Comparison of ENCODE assay signal across 1 fruit fly cellular context in the genomic region with DNA sequence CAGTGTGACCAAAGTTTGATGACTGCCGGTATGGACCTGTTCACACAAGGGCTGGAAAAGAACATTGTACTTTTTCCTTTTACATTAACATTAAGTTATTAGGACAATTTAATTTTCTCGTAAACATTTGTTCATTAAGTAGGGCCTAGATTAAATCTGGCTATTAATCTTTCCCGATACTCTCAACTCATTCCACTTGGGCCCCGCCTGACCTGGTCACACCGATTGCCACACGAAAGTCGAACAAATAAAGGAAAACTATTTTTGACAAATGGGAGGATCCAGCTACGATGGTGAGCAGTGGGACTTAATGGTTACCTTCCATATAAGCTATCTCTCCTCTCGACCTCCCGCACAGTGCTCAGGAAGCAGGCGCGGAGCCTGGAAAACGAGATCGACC.
TF ChIP-seq lines count a peak whose summit lies in the region.

A gene (minus strand): TSS at position 28 of the 400 bp plus-strand sequence.
A gene (plus strand): TSS at position 214 of the 400 bp plus-strand sequence.

TF ChIP-seq in whole organism, embryonic, 481 proteins besides CTCF, POLR2A, EP300 and RAD21 (continued from another document and continues in another):
- TF ChIP-seq Rfx (GFP tag; IDR thresholded peaks at IDR 0.05; lab: Robert Waterston, UW), result peak; percentile 48; the same call in 1 of the 2 replicates
- no peak for TF ChIP-seq GATAe (GFP tag; conservative IDR thresholded peaks at IDR 0.05; lab: Robert Waterston, UW)
- TF ChIP-seq Bteb2 (GFP tag; optimal IDR thresholded peaks at IDR 0.05; lab: Kevin White, UChicago), result no peak
- TF ChIP-seq Trl (optimal IDR thresholded peaks at IDR 0.05; lab: Kevin White, UChicago), result no peak
- TF ChIP-seq Trl (GFP tag; optimal IDR thresholded peaks at IDR 0.05; lab: Kevin White, UChicago), result no peak
- TF ChIP-seq HLHmδ (GFP tag; optimal IDR thresholded peaks at IDR 0.05; lab: Kevin White, UChicago), result no peak
- no peak for TF ChIP-seq Chrac-16 (GFP tag; optimal IDR thresholded peaks at IDR 0.05; lab: Kevin White, UChicago)
- TF ChIP-seq pum (GFP tag; optimal IDR thresholded peaks at IDR 0.05; lab: Kevin White, UChicago), result peak; percentile 38
- TF ChIP-seq row (GFP tag; IDR thresholded peaks at IDR 0.05; lab: Robert Waterston, UW), result peak; percentile 86
- TF ChIP-seq p53 (GFP tag; optimal IDR thresholded peaks at IDR 0.05; lab: Kevin White, UChicago), result no peak
- no peak for TF ChIP-seq pros (GFP tag; optimal IDR thresholded peaks at IDR 0.05; lab: Kevin White, UChicago)
- TF ChIP-seq CG15269 (tag; optimal IDR thresholded peaks at IDR 0.05; lab: Kevin White, UChicago), result no peak
- no peak for TF ChIP-seq chn (GFP tag; optimal IDR thresholded peaks at IDR 0.05; lab: Kevin White, UChicago)
- 0 out of 2 replicates have a peak, but pooled peaks have one; percentile 34 for TF ChIP-seq unc-4 (GFP tag; IDR thresholded peaks at IDR 0.05; lab: Robert Waterston, UW; ENCODE audit: partially characterized antibody)
- peak; percentile 41 for TF ChIP-seq nerfin-1 (tag; optimal IDR thresholded peaks at IDR 0.05; lab: Kevin White, UChicago)
- no peak for TF ChIP-seq Dbx (GFP tag; IDR thresholded peaks at IDR 0.05; lab: Robert Waterston, UW)
- TF ChIP-seq crol (GFP tag; IDR thresholded peaks at IDR 0.05; lab: Robert Waterston, UW), result peak; percentile 26; the same call in 1 of the 2 replicates
- TF ChIP-seq lilli (GFP tag; optimal IDR thresholded peaks at IDR 0.05; lab: Kevin White, UChicago), result peak; percentile 28
- TF ChIP-seq CG3281 (GFP tag; optimal IDR thresholded peaks at IDR 0.05; lab: Kevin White, UChicago), result no peak
- TF ChIP-seq Xbp1 (GFP tag; optimal IDR thresholded peaks at IDR 0.05; lab: Kevin White, UChicago), result peak; percentile 6
- TF ChIP-seq ro (GFP tag; IDR thresholded peaks at IDR 0.05; lab: Robert Waterston, UW), result no peak
- no peak for TF ChIP-seq shn (GFP tag; optimal IDR thresholded peaks at IDR 0.05; lab: Kevin White, UChicago)
- no peak for TF ChIP-seq H2.0 (GFP tag; IDR thresholded peaks at IDR 0.05; lab: Robert Waterston, UW)
- no peak for TF ChIP-seq fru (optimal IDR thresholded peaks at IDR 0.05; lab: Kevin White, UChicago)
- no peak for TF ChIP-seq CG9437 (GFP tag; optimal IDR thresholded peaks at IDR 0.05; lab: Kevin White, UChicago)
- TF ChIP-seq CG15514 (GFP tag; optimal IDR thresholded peaks at IDR 0.05; lab: Kevin White, UChicago), result peak; percentile 85
- no peak for TF ChIP-seq CG8924 (tag; optimal IDR thresholded peaks at IDR 0.05; lab: Kevin White, UChicago)
- TF ChIP-seq Poxn (GFP tag; IDR thresholded peaks at IDR 0.05; lab: Robert Waterston, UW), result no peak
- no peak for TF ChIP-seq Deaf1 (tag; optimal IDR thresholded peaks at IDR 0.05; lab: Kevin White, UChicago)
- peak; percentile 13 for TF ChIP-seq slp2 (GFP tag; optimal IDR thresholded peaks at IDR 0.05; lab: Kevin White, UChicago)
- no peak for TF ChIP-seq cwo (GFP tag; optimal IDR thresholded peaks at IDR 0.05; lab: Kevin White, UChicago)
- no peak for TF ChIP-seq slou (GFP tag; optimal IDR thresholded peaks at IDR 0.05; lab: Kevin White, UChicago)
- TF ChIP-seq Med (GFP tag; lab: Kevin White, UChicago), result peak; percentile 82
- TF ChIP-seq CG30403 (GFP tag; optimal IDR thresholded peaks at IDR 0.05; lab: Kevin White, UChicago), result peak; percentile 37
- TF ChIP-seq Sox102F (GFP tag; optimal IDR thresholded peaks at IDR 0.05; lab: Kevin White, UChicago), result no peak
- TF ChIP-seq Hsf (GFP tag; optimal IDR thresholded peaks at IDR 0.05; lab: Kevin White, UChicago), result peak; percentile 0
- TF ChIP-seq CG42726 (GFP tag; IDR thresholded peaks at IDR 0.05; lab: Robert Waterston, UW; ENCODE audit: partially characterized antibody), result no peak
- no peak for TF ChIP-seq psq (GFP tag; optimal IDR thresholded peaks at IDR 0.05; lab: Kevin White, UChicago)
- TF ChIP-seq CG2202 (tag; optimal IDR thresholded peaks at IDR 0.05; lab: Kevin White, UChicago), result no peak
- TF ChIP-seq CG5953 (GFP tag; IDR thresholded peaks at IDR 0.05; lab: Robert Waterston, UW), result no peak
- TF ChIP-seq CG9876 (GFP tag; optimal IDR thresholded peaks at IDR 0.05; lab: Kevin White, UChicago), result no peak
- TF ChIP-seq pho (GFP tag; optimal IDR thresholded peaks at IDR 0.05; lab: Kevin White, UChicago), result peak; percentile 15
- no peak for TF ChIP-seq gce (GFP tag; IDR thresholded peaks at IDR 0.05; lab: Robert Waterston, UW)
- TF ChIP-seq CG4404 (GFP tag; IDR thresholded peaks at IDR 0.05; lab: Robert Waterston, UW), result no peak
- TF ChIP-seq Ada2b (GFP tag; IDR thresholded peaks at IDR 0.05; lab: Robert Waterston, UW), result no peak
- TF ChIP-seq CG3838 (GFP tag; optimal IDR thresholded peaks at IDR 0.05; lab: Kevin White, UChicago), result no peak
- TF ChIP-seq HmgZ (tag; optimal IDR thresholded peaks at IDR 0.05; lab: Kevin White, UChicago), result peak; percentile 73
- TF ChIP-seq Spps (tag; optimal IDR thresholded peaks at IDR 0.05; lab: Kevin White, UChicago), result no peak
- peak in 1 of 2 experiments; percentile 54 for TF ChIP-seq crp (GFP tag; optimal IDR thresholded peaks at IDR 0.05; lab: Kevin White, UChicago)
- no peak for TF ChIP-seq CG6813 (GFP tag; optimal IDR thresholded peaks at IDR 0.05; lab: Kevin White, UChicago)
- peak; percentile 15; the same call in 1 of the 2 replicates for TF ChIP-seq Bgb (GFP tag; IDR thresholded peaks at IDR 0.05; lab: Robert Waterston, UW; ENCODE audit: partially characterized antibody)
- no peak for TF ChIP-seq CG10565 (GFP tag; optimal IDR thresholded peaks at IDR 0.05; lab: Kevin White, UChicago)
- TF ChIP-seq bab2 (GFP tag; optimal IDR thresholded peaks at IDR 0.05; lab: Kevin White, UChicago), result no peak
- TF ChIP-seq Dip2 (GFP tag; IDR thresholded peaks at IDR 0.05; lab: Robert Waterston, UW), result no peak
- TF ChIP-seq MESR4 (GFP tag; optimal IDR thresholded peaks at IDR 0.05; lab: Kevin White, UChicago), result peak; percentile 81
- TF ChIP-seq kay (GFP tag; optimal IDR thresholded peaks at IDR 0.05; lab: Kevin White, UChicago), result peak; percentile 19
- no peak for TF ChIP-seq Dad (GFP tag; optimal IDR thresholded peaks at IDR 0.05; lab: Kevin White, UChicago)
- no peak for TF ChIP-seq insv (GFP tag; optimal IDR thresholded peaks at IDR 0.05; lab: Kevin White, UChicago)
- TF ChIP-seq Lpt (GFP tag; optimal IDR thresholded peaks at IDR 0.05; lab: Kevin White, UChicago), result no peak
- TF ChIP-seq otp (GFP tag; IDR thresholded peaks at IDR 0.05; lab: Robert Waterston, UW), result no peak
- no peak for TF ChIP-seq Awh (GFP tag; IDR thresholded peaks at IDR 0.05; lab: Robert Waterston, UW)
- no peak for TF ChIP-seq nom (GFP tag; optimal IDR thresholded peaks at IDR 0.05; lab: Kevin White, UChicago)
- TF ChIP-seq YL-1 (GFP tag; optimal IDR thresholded peaks at IDR 0.05; lab: Kevin White, UChicago), result peak; percentile 77
- TF ChIP-seq MBD-R2 (GFP tag; IDR thresholded peaks at IDR 0.05; lab: Robert Waterston, UW), result peak; percentile 97
- no peak for TF ChIP-seq Hr51 (GFP tag; optimal IDR thresholded peaks at IDR 0.05; lab: Kevin White, UChicago)
- TF ChIP-seq CG12155 (GFP tag; optimal IDR thresholded peaks at IDR 0.05; lab: Kevin White, UChicago), result no peak
- no peak for TF ChIP-seq Sox100B (GFP tag; optimal IDR thresholded peaks at IDR 0.05; lab: Kevin White, UChicago)
- TF ChIP-seq Neu2 (GFP tag; optimal IDR thresholded peaks at IDR 0.05; lab: Kevin White, UChicago; ENCODE audit: borderline replicate concordance), result no peak
- TF ChIP-seq Lhr (GFP tag; optimal IDR thresholded peaks at IDR 0.05; lab: Kevin White, UChicago), result peak; percentile 22
- peak; percentile 98 for TF ChIP-seq CG17802 (tag; optimal IDR thresholded peaks at IDR 0.05; lab: Kevin White, UChicago)
- no peak for TF ChIP-seq mirr (GFP tag; optimal IDR thresholded peaks at IDR 0.05; lab: Kevin White, UChicago)
- no peak for TF ChIP-seq Optix (GFP tag; IDR thresholded peaks at IDR 0.05; lab: Robert Waterston, UW)
- TF ChIP-seq en (GFP tag; optimal IDR thresholded peaks at IDR 0.05; lab: Kevin White, UChicago), result no peak
- TF ChIP-seq dmrt99B (tag; optimal IDR thresholded peaks at IDR 0.05; lab: Kevin White, UChicago), result no peak
- peak; percentile 33 for TF ChIP-seq CoRest (tag; optimal IDR thresholded peaks at IDR 0.05; lab: Kevin White, UChicago)
- TF ChIP-seq C15 (GFP tag; IDR thresholded peaks at IDR 0.05; lab: Robert Waterston, UW), result no peak
- TF ChIP-seq CG1602 (GFP tag; optimal IDR thresholded peaks at IDR 0.05; lab: Kevin White, UChicago), result no peak
- no peak for TF ChIP-seq CG12299 (tag; optimal IDR thresholded peaks at IDR 0.05; lab: Kevin White, UChicago)
- peak; percentile 1 for TF ChIP-seq zen (tag; optimal IDR thresholded peaks at IDR 0.05; lab: Kevin White, UChicago)
- TF ChIP-seq NC2β (GFP tag; optimal IDR thresholded peaks at IDR 0.05; lab: Kevin White, UChicago), result peak; percentile 44
- peak; percentile 18 for TF ChIP-seq CG8944 (GFP tag; optimal IDR thresholded peaks at IDR 0.05; lab: Kevin White, UChicago)
- no peak for TF ChIP-seq CG6791 (GFP tag; IDR thresholded peaks at IDR 0.05; lab: Robert Waterston, UW; ENCODE audit: partially characterized antibody)
- TF ChIP-seq CG3407 (GFP tag; optimal IDR thresholded peaks at IDR 0.05; lab: Kevin White, UChicago), result no peak
- TF ChIP-seq CG18262 (tag; optimal IDR thresholded peaks at IDR 0.05; lab: Kevin White, UChicago), result no peak
- peak; percentile 52 for TF ChIP-seq CG2712 (tag; optimal IDR thresholded peaks at IDR 0.05; lab: Kevin White, UChicago)
- TF ChIP-seq nau (GFP tag; optimal IDR thresholded peaks at IDR 0.05; lab: Kevin White, UChicago), result no peak
- TF ChIP-seq gsb-n (tag; optimal IDR thresholded peaks at IDR 0.05; lab: Kevin White, UChicago), result no peak
- no peak for TF ChIP-seq CG8478 (optimal IDR thresholded peaks at IDR 0.05; lab: Kevin White, UChicago)
- TF ChIP-seq CG10209 (GFP tag; optimal IDR thresholded peaks at IDR 0.05; lab: Kevin White, UChicago), result no peak
- TF ChIP-seq CG31365 (tag; optimal IDR thresholded peaks at IDR 0.05; lab: Kevin White, UChicago), result no peak
- no peak for TF ChIP-seq CG9609 (GFP tag; optimal IDR thresholded peaks at IDR 0.05; lab: Kevin White, UChicago)
- TF ChIP-seq Xrp1 (GFP tag; IDR thresholded peaks at IDR 0.05; lab: Robert Waterston, UW), result peak; percentile 10; the same call in 1 of the 2 replicates
- TF ChIP-seq sima (GFP tag; optimal IDR thresholded peaks at IDR 0.05; lab: Kevin White, UChicago), result no peak
- TF ChIP-seq Bdp1 (GFP tag; optimal IDR thresholded peaks at IDR 0.05; lab: Kevin White, UChicago), result no peak
- TF ChIP-seq stc (GFP tag; IDR thresholded peaks at IDR 0.05; lab: Robert Waterston, UW), result no peak
- TF ChIP-seq Dp (GFP tag; optimal IDR thresholded peaks at IDR 0.05; lab: Kevin White, UChicago), result peak; percentile 30
- TF ChIP-seq CG17912 (GFP tag; optimal IDR thresholded peaks at IDR 0.05; lab: Kevin White, UChicago), result no peak
- no peak for TF ChIP-seq seq (GFP tag; IDR thresholded peaks at IDR 0.05; lab: Robert Waterston, UW)
- TF ChIP-seq Taf1 (GFP tag; IDR thresholded peaks at IDR 0.05; lab: Robert Waterston, UW), result no peak
- no peak for TF ChIP-seq CG9215 (GFP tag; IDR thresholded peaks at IDR 0.05; lab: Robert Waterston, UW)
- no peak for TF ChIP-seq hbn (GFP tag; IDR thresholded peaks at IDR 0.05; lab: Robert Waterston, UW; ENCODE audit: partially characterized antibody)
- TF ChIP-seq wor (GFP tag; IDR thresholded peaks at IDR 0.05; lab: Robert Waterston, UW), result no peak
- no peak for TF ChIP-seq CG3726 (GFP tag; IDR thresholded peaks at IDR 0.05; lab: Robert Waterston, UW)
- TF ChIP-seq schlank (tag; optimal IDR thresholded peaks at IDR 0.05; lab: Kevin White, UChicago), result no peak
- peak; percentile 61 for TF ChIP-seq CG14710 (tag; optimal IDR thresholded peaks at IDR 0.05; lab: Kevin White, UChicago)
- TF ChIP-seq CG2129 (GFP tag; IDR thresholded peaks at IDR 0.05; lab: Robert Waterston, UW; ENCODE audit: partially characterized antibody), result no peak
- TF ChIP-seq HLH4C (GFP tag; IDR thresholded peaks at IDR 0.05; lab: Robert Waterston, UW; ENCODE audit: partially characterized antibody), result no peak
- TF ChIP-seq CG32767 (GFP tag; IDR thresholded peaks at IDR 0.05; lab: Robert Waterston, UW), result no peak
- TF ChIP-seq knrl (GFP tag; IDR thresholded peaks at IDR 0.05; lab: Robert Waterston, UW; ENCODE audit: partially characterized antibody), result peak; percentile 61; the same call in 2 of the 3 replicates
- no peak for TF ChIP-seq fd96Cb (tag; optimal IDR thresholded peaks at IDR 0.05; lab: Kevin White, UChicago)
- TF ChIP-seq chif (GFP tag; optimal IDR thresholded peaks at IDR 0.05; lab: Kevin White, UChicago), result peak in 1 of 2 experiments; percentile 42
- TF ChIP-seq CG11456 (GFP tag; IDR thresholded peaks at IDR 0.05; lab: Robert Waterston, UW), result no peak
- peak; percentile 5 for TF ChIP-seq grn (GFP tag; optimal IDR thresholded peaks at IDR 0.05; lab: Kevin White, UChicago)
- peak; percentile 4 for TF ChIP-seq ERR (GFP tag; optimal IDR thresholded peaks at IDR 0.05; lab: Kevin White, UChicago)
- TF ChIP-seq eyg (GFP tag; optimal IDR thresholded peaks at IDR 0.05; lab: Kevin White, UChicago), result no peak
- no peak for TF ChIP-seq zf30C (GFP tag; optimal IDR thresholded peaks at IDR 0.05; lab: Kevin White, UChicago)
- TF ChIP-seq CG11093 (GFP tag; IDR thresholded peaks at IDR 0.05; lab: Robert Waterston, UW), result no peak
- TF ChIP-seq NC2α (GFP tag; optimal IDR thresholded peaks at IDR 0.05; lab: Kevin White, UChicago), result no peak
- no peak for TF ChIP-seq salm (tag; optimal IDR thresholded peaks at IDR 0.05; lab: Kevin White, UChicago)
- peak; percentile 84 for TF ChIP-seq ssp (GFP tag; IDR thresholded peaks at IDR 0.05; lab: Robert Waterston, UW)
- TF ChIP-seq Pdp1 (GFP tag; optimal IDR thresholded peaks at IDR 0.05; lab: Kevin White, UChicago), result peak; percentile 31 to 33
- no peak for TF ChIP-seq lov (optimal IDR thresholded peaks at IDR 0.05; lab: Kevin White, UChicago)
- TF ChIP-seq lov (GFP tag; IDR thresholded peaks at IDR 0.05; lab: Robert Waterston, UW), result no peak
- no peak for TF ChIP-seq CG11247 (GFP tag; IDR thresholded peaks at IDR 0.05; lab: Robert Waterston, UW)
- no peak for TF ChIP-seq Tbp (GFP tag; optimal IDR thresholded peaks at IDR 0.05; lab: Kevin White, UChicago)
- TF ChIP-seq aop (GFP tag; IDR thresholded peaks at IDR 0.05; lab: Robert Waterston, UW), result no peak
- TF ChIP-seq pita (GFP tag; optimal IDR thresholded peaks at IDR 0.05; lab: Kevin White, UChicago), result no peak
- TF ChIP-seq CG14441 (GFP tag; IDR thresholded peaks at IDR 0.05; lab: Robert Waterston, UW), result no peak
- no peak for TF ChIP-seq CG6654 (GFP tag; optimal IDR thresholded peaks at IDR 0.05; lab: Kevin White, UChicago)
- peak; percentile 24 for TF ChIP-seq scrt (GFP tag; optimal IDR thresholded peaks at IDR 0.05; lab: Kevin White, UChicago)
- TF ChIP-seq CG10543 (GFP tag; optimal IDR thresholded peaks at IDR 0.05; lab: Kevin White, UChicago), result no peak
